Fruit fly (Drosophila melanogaster) whole organism, embryonic: ENCODE data around the gene CG31826.

ENCODE experiments used
- Ada2b ChIP-seq: fragments of 200-800 bp; sonication (Bioruptor generic); IDR thresholded peaks from 2 replicates; pipeline ENCODE4 v1.3.6; 2022; ENCODE audit warnings: missing biosample characterization, missing genetic modification characterization
- Adf1 ChIP-seq: fragments of 200-800 bp; sonication (Bioruptor generic); IDR thresholded peaks from 2 replicates; pipeline ENCODE4 v1.3.6; 2022; ENCODE audit warnings: missing biosample characterization, missing genetic modification characterization
- CG11723 ChIP-seq: fragments of 200-800 bp; sonication (Bioruptor generic); optimal IDR thresholded peaks from 2 replicates; lab custom pipeline; 2017; ENCODE audit warnings: missing biosample characterization, mild to moderate bottlenecking, missing genetic modification characterization
- CG12219 ChIP-seq: fragments of 200-800 bp; sonication (Bioruptor generic); optimal IDR thresholded peaks from 3 replicates; lab custom pipeline; 2018; ENCODE audit warnings: missing biosample characterization, mild to moderate bottlenecking, missing genetic modification characterization
- CG12744 ChIP-seq: fragments of 200-800 bp; sonication (Bioruptor generic); optimal IDR thresholded peaks from 2 replicates; lab custom pipeline; 2016; ENCODE audit warnings: missing biosample characterization, missing genetic modification characterization
- CG14014 ChIP-seq: fragments of 200-800 bp; sonication (Bioruptor generic); IDR thresholded peaks from 2 replicates; pipeline ENCODE4 v1.3.6; 2022; ENCODE audit warnings: missing biosample characterization, missing genetic modification characterization
- CG14965 ChIP-seq: fragments of 200-800 bp; sonication (Bioruptor generic); optimal IDR thresholded peaks from 2 replicates; lab custom pipeline; 2016; ENCODE audit warnings: missing biosample characterization, missing genetic modification characterization, borderline replicate concordance
- CG15011 ChIP-seq: fragments of 200-800 bp; sonication (Bioruptor generic); optimal IDR thresholded peaks from 3 replicates; lab custom pipeline; 2018; ENCODE audit warnings: missing biosample characterization, mild to moderate bottlenecking, missing genetic modification characterization
- CG15479 ChIP-seq: fragments of 200-800 bp; sonication (Bioruptor generic); optimal IDR thresholded peaks from 3 replicates; lab custom pipeline; 2019; ENCODE audit warnings: missing biosample characterization, mild to moderate bottlenecking, missing genetic modification characterization, moderate library complexity
- CG17359 ChIP-seq: fragments of 200-800 bp; sonication (Bioruptor generic); optimal IDR thresholded peaks from 3 replicates; lab custom pipeline; 2018; ENCODE audit warnings: missing biosample characterization, mild to moderate bottlenecking, missing genetic modification characterization, moderate library complexity
- CG17829 ChIP-seq: fragments of 200-800 bp; optimal IDR thresholded peaks from 2 replicates; lab custom pipeline; 2019; ENCODE audit warnings: missing biosample characterization, mild to moderate bottlenecking, missing genetic modification characterization, moderate library complexity
- CG18262 ChIP-seq: fragments of 200-800 bp; optimal IDR thresholded peaks from 3 replicates; lab custom pipeline; 2019; ENCODE audit warnings: missing biosample characterization, mild to moderate bottlenecking, missing genetic modification characterization, moderate library complexity
- CG2116 ChIP-seq: fragments of 200-800 bp; sonication (Bioruptor generic); optimal IDR thresholded peaks from 3 replicates; lab custom pipeline; 2018; ENCODE audit warnings: missing biosample characterization, mild to moderate bottlenecking, missing genetic modification characterization
- CG2199 ChIP-seq: fragments of 200-800 bp; sonication (Bioruptor generic); IDR thresholded peaks from 3 replicates; pipeline ENCODE4 v1.3.6; 2022; ENCODE audit warnings: missing biosample characterization, missing genetic modification characterization
- CG31224 ChIP-seq: fragments of 200-800 bp; sonication (Bioruptor generic); IDR thresholded peaks from 2 replicates; pipeline ENCODE4 v1.3.6; 2022; ENCODE audit warnings: missing biosample characterization, missing genetic modification characterization
- CG32772 ChIP-seq: fragments of 200-800 bp; sonication (Bioruptor generic); IDR thresholded peaks from 2 replicates; pipeline ENCODE4 v1.3.6; 2022; ENCODE audit warnings: missing biosample characterization, missing genetic modification characterization
- CG3726 ChIP-seq: fragments of 200-800 bp; sonication (Bioruptor generic); IDR thresholded peaks from 3 replicates; pipeline ENCODE4, ENCODE4 v1.3.6; 2022; ENCODE audit warnings: missing biosample characterization, missing genetic modification characterization
- CG4360 ChIP-seq: fragments of 200-800 bp; sonication (Bioruptor generic); IDR thresholded peaks from 2 replicates; pipeline ENCODE4 v1.3.6; 2022; ENCODE audit warnings: missing biosample characterization, missing genetic modification characterization
- CG43689 ChIP-seq: fragments of 200-800 bp; sonication (Bioruptor generic); IDR thresholded peaks from 2 replicates; pipeline ENCODE4 v1.3.6; 2022; ENCODE audit warnings: missing biosample characterization, missing genetic modification characterization
- CG6175 ChIP-seq: fragments of 200-800 bp; sonication (Bioruptor generic); IDR thresholded peaks from 3 replicates; pipeline ENCODE4 v1.3.6; 2022; ENCODE audit warnings: missing biosample characterization, missing genetic modification characterization
- Dfd ChIP-seq, 2 experiments: fragments of >200 bp; optimal IDR thresholded peaks; 2 replicates each; lab custom pipeline; 2017; ENCODE audit warnings: missing biosample characterization in 2 of 2, missing genetic modification characterization in 2 of 2
- E2f2 ChIP-seq: fragments of 200-800 bp; sonication (Bioruptor generic); IDR thresholded peaks from 2 replicates; pipeline ENCODE4 v1.3.6; 2022; ENCODE audit warnings: missing biosample characterization, missing genetic modification characterization
- Eip74EF ChIP-seq, 2 experiments: fragments of 200-800 bp in 1 of 2; fragments of >200 bp in 1 of 2; sonication (Bioruptor generic) in 1 of 2; optimal IDR thresholded peaks; 2 replicates each; lab custom pipeline; 2017 to 2019; ENCODE audit warnings: missing biosample characterization in 2 of 2, missing genetic modification characterization in 2 of 2, mild to moderate bottlenecking in 1 of 2, moderate library complexity in 1 of 2
- Gsc ChIP-seq: fragments of 200-800 bp; sonication (Bioruptor generic); IDR thresholded peaks from 2 replicates; pipeline ENCODE4 v1.3.6; 2022; ENCODE audit warnings: missing biosample characterization, missing genetic modification characterization
- H15 ChIP-seq: fragments of 200-800 bp; sonication (Bioruptor generic); IDR thresholded peaks from 3 replicates; pipeline ENCODE4 v1.3.6; 2022; ENCODE audit warnings: missing biosample characterization, missing genetic modification characterization
- Lim3 ChIP-seq: fragments of 200-800 bp; sonication (Bioruptor generic); IDR thresholded peaks from 2 replicates; pipeline ENCODE4 v1.3.6; 2022; ENCODE audit warnings: missing biosample characterization, missing genetic modification characterization
- Nf-YC ChIP-seq: fragments of 200-800 bp; optimal IDR thresholded peaks from 3 replicates; lab custom pipeline; 2019; ENCODE audit warnings: missing biosample characterization, mild to moderate bottlenecking, missing genetic modification characterization, moderate library complexity
- Oaz ChIP-seq: fragments of 200-800 bp; sonication (Bioruptor generic); IDR thresholded peaks from 2 replicates; pipeline ENCODE4 v1.3.6; 2022; ENCODE audit warnings: missing biosample characterization, missing genetic modification characterization
- Ravus ChIP-seq: fragments of 200-800 bp; sonication (Bioruptor generic); IDR thresholded peaks from 2 replicates; pipeline ENCODE4 v1.3.6; 2022; ENCODE audit warnings: missing biosample characterization, missing genetic modification characterization
- Scr ChIP-seq: fragments of 200-800 bp; sonication (Bioruptor generic); IDR thresholded peaks from 2 replicates; pipeline ENCODE4 v1.3.6; 2022; ENCODE audit warnings: missing biosample characterization, missing genetic modification characterization; ENCODE audit not compliant: partially characterized antibody
- Xbp1 ChIP-seq: fragments of 200-800 bp; sonication (Bioruptor generic); optimal IDR thresholded peaks from 3 replicates; lab custom pipeline; 2016; ENCODE audit warnings: missing biosample characterization, mild to moderate bottlenecking, missing genetic modification characterization
- chm ChIP-seq: fragments of 200-800 bp; sonication (Bioruptor generic); IDR thresholded peaks from 2 replicates; pipeline ENCODE4 v1.3.6; 2022; ENCODE audit warnings: missing biosample characterization, missing genetic modification characterization
- dati ChIP-seq: fragments of 200-800 bp; sonication (Bioruptor generic); IDR thresholded peaks from 2 replicates; pipeline ENCODE4 v1.3.6; 2022; ENCODE audit warnings: missing biosample characterization, missing genetic modification characterization
- dm ChIP-seq: fragments of 200-800 bp; sonication (Bioruptor generic); optimal IDR thresholded peaks from 3 replicates; lab custom pipeline; 2016; ENCODE audit warnings: missing biosample characterization, missing genetic modification characterization
- en ChIP-seq: fragments of 200-800 bp; sonication (Bioruptor generic); optimal IDR thresholded peaks from 2 replicates; lab custom pipeline; 2016; ENCODE audit warnings: missing biosample characterization, missing genetic modification characterization
- eyg ChIP-seq: fragments of 200-800 bp; sonication (Bioruptor generic); optimal IDR thresholded peaks from 3 replicates; lab custom pipeline; 2016; ENCODE audit warnings: missing biosample characterization, missing genetic modification characterization
- gce ChIP-seq: fragments of 200-800 bp; sonication (Bioruptor generic); IDR thresholded peaks from 3 replicates; pipeline ENCODE4 v1.3.6; 2022; ENCODE audit warnings: missing biosample characterization, missing genetic modification characterization
- gcm2 ChIP-seq: fragments of 200-800 bp; sonication (Bioruptor generic); optimal IDR thresholded peaks from 2 replicates; lab custom pipeline; 2016; ENCODE audit warnings: missing biosample characterization, missing genetic modification characterization
- grau ChIP-seq: fragments of 200-800 bp; optimal IDR thresholded peaks from 3 replicates; lab custom pipeline; 2019; ENCODE audit warnings: missing biosample characterization, mild to moderate bottlenecking, missing genetic modification characterization, moderate library complexity
- ind ChIP-seq: fragments of 200-800 bp; sonication (Bioruptor generic); optimal IDR thresholded peaks from 3 replicates; lab custom pipeline; 2016; ENCODE audit warnings: missing biosample characterization, missing genetic modification characterization
- lola ChIP-seq, 3 experiments: fragments of >200 bp in 2 of 3; fragments of 200-800 bp in 1 of 3; sonication (Bioruptor generic) in 1 of 3; optimal IDR thresholded peaks; 2 replicates each; lab custom pipeline; 2017 to 2019; ENCODE audit warnings: missing biosample characterization in 3 of 3, missing genetic modification characterization in 3 of 3, mild to moderate bottlenecking in 1 of 3, moderate library complexity in 1 of 3
- lov ChIP-seq, 2 experiments: fragments of 200-800 bp in 1 of 2; fragments of >200 bp in 1 of 2; sonication (Bioruptor generic) in 1 of 2; IDR thresholded peaks in 1 of 2; optimal IDR thresholded peaks in 1 of 2; 2 replicates in 1 of 2; 3 replicates in 1 of 2; pipeline versions ENCODE4 v1.3.6 to Lab custom; 2017 to 2022; ENCODE audit warnings: missing biosample characterization in 1 of 2, missing genetic modification characterization in 1 of 2
- maf-S ChIP-seq: fragments of 200-800 bp; sonication (Bioruptor generic); optimal IDR thresholded peaks from 2 replicates; lab custom pipeline; 2016; ENCODE audit warnings: missing biosample characterization, missing genetic modification characterization
- mam ChIP-seq: fragments of 200-800 bp; sonication (Bioruptor generic); optimal IDR thresholded peaks from 3 replicates; lab custom pipeline; 2016; ENCODE audit warnings: missing biosample characterization, missing genetic modification characterization
- mirr ChIP-seq: fragments of 200-800 bp; sonication (Bioruptor generic); optimal IDR thresholded peaks from 3 replicates; lab custom pipeline; 2018; ENCODE audit warnings: missing biosample characterization, mild to moderate bottlenecking, missing genetic modification characterization
- mld ChIP-seq: fragments of 200-800 bp; sonication (Bioruptor generic); IDR thresholded peaks from 3 replicates; pipeline ENCODE4 v1.3.6; 2022; ENCODE audit warnings: missing biosample characterization, missing genetic modification characterization; ENCODE audit not compliant: partially characterized antibody
- salm ChIP-seq: fragments of 200-800 bp; sonication (Bioruptor generic); optimal IDR thresholded peaks from 2 replicates; lab custom pipeline; 2018; ENCODE audit warnings: missing biosample characterization, mild to moderate bottlenecking, missing genetic modification characterization
- usp ChIP-seq: fragments of >200 bp; optimal IDR thresholded peaks from 2 replicates; lab custom pipeline; 2017; ENCODE audit warnings: missing biosample characterization, missing genetic modification characterization
- yki ChIP-seq: fragments of >200 bp; optimal IDR thresholded peaks from 3 replicates; lab custom pipeline; 2018
- zen2 ChIP-seq: fragments of 200-800 bp; sonication (Bioruptor generic); IDR thresholded peaks from 3 replicates; pipeline ENCODE4 v1.3.6; 2022; ENCODE audit warnings: missing biosample characterization, missing genetic modification characterization; ENCODE audit not compliant: partially characterized antibody

The CG31826 gene

DNA sequence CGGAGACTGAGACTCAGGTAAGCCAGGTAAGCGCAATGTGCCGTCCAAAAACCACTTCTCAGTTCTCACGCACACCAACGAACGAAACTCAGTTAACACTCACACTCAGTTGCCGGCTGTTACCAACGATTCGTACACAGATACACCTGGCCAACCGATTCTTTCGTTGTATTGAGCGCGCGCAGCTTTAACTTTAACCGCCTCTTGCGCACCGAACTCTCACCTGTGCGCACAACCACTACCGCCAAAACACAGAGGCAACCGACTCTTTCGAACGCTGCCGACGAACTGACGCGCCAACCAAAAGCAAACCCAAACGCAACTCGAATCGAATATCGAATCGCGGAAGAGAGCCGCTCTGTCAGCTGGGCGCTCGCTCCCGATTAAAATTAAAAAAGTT lies 10.4 kb downstream of the CG31826 start, which contains the start of gene Gli (continued):
- TF ChIP-seq CG17829 (tag; lab: Kevin White, UChicago) = peak; percentile 41
- 0 out of 3 replicates have a peak, but pooled peaks have one; percentile 53 for TF ChIP-seq gce (GFP tag; lab: Robert Waterston, UW)
- peak; percentile 62 for TF ChIP-seq Nf-YC
- TF ChIP-seq salm = no peak
- peak; percentile 46 for TF ChIP-seq E2f2 (GFP tag; lab: Robert Waterston, UW)
- peak; percentile 71 for TF ChIP-seq chm (GFP tag; lab: Robert Waterston, UW)
- TF ChIP-seq eyg (GFP tag; lab: Kevin White, UChicago) = no peak
- no peak for TF ChIP-seq dm
- no peak for TF ChIP-seq CG43689 (GFP tag; lab: Robert Waterston, UW)
- no peak for TF ChIP-seq Lim3 (GFP tag; lab: Robert Waterston, UW)
- no peak for TF ChIP-seq usp
- no peak for TF ChIP-seq Gsc
- TF ChIP-seq CG15011 (GFP tag; lab: Kevin White, UChicago) = no peak
- no peak for TF ChIP-seq CG12219 (GFP tag; lab: Kevin White, UChicago)
- TF ChIP-seq Eip74EF (GFP tag; optimal IDR thresholded peaks at IDR 0.05; lab: Kevin White, UChicago) = peak in 1 of 2 experiments; percentile 48
- peak; percentile 12; the same call in 1 of the 2 replicates for TF ChIP-seq Oaz
- peak; percentile 13 for TF ChIP-seq grau (tag; lab: Kevin White, UChicago)
- no peak for TF ChIP-seq CG18262 (tag; lab: Kevin White, UChicago)
- no peak for TF ChIP-seq Dfd (GFP tag; optimal IDR thresholded peaks at IDR 0.05; lab: Kevin White, UChicago)
- no peak for TF ChIP-seq H15
- no peak for TF ChIP-seq mam (GFP tag; lab: Kevin White, UChicago)
- TF ChIP-seq CG31224 (GFP tag; lab: Robert Waterston, UW) = no peak
- no peak; the same call in 2 of the 3 replicates for TF ChIP-seq CG3726 (GFP tag; lab: Robert Waterston, UW)
- TF ChIP-seq CG6175 (GFP tag; lab: Robert Waterston, UW) = peak; percentile 35; the same call in 1 of the 3 replicates
- no peak for TF ChIP-seq en (GFP tag; lab: Kevin White, UChicago)
- TF ChIP-seq CG17359 (tag; lab: Kevin White, UChicago) = peak; percentile 29
- TF ChIP-seq CG2199 = peak; percentile 31; the same call in 1 of the 3 replicates
- no peak for TF ChIP-seq Xbp1 (GFP tag; lab: Kevin White, UChicago)
- no peak for TF ChIP-seq maf-S (GFP tag; lab: Kevin White, UChicago)
- TF ChIP-seq CG14965 (GFP tag; lab: Kevin White, UChicago) = no peak
- TF ChIP-seq CG12744 (GFP tag; lab: Kevin White, UChicago) = no peak
- peak; percentile 48; the same call in 1 of the 2 replicates for TF ChIP-seq Scr (GFP tag; lab: Robert Waterston, UW)
- no peak for TF ChIP-seq CG11723 (GFP tag; lab: Kevin White, UChicago)
- no peak for TF ChIP-seq CG15479 (GFP tag; lab: Kevin White, UChicago)
- TF ChIP-seq mirr (GFP tag; lab: Kevin White, UChicago) = peak; percentile 46
- TF ChIP-seq ind (GFP tag; lab: Kevin White, UChicago) = no peak
- no peak for TF ChIP-seq yki (lab: Kevin White, UChicago)
- no peak for TF ChIP-seq lov (optimal IDR thresholded peaks at IDR 0.05; lab: Kevin White, UChicago)
- no peak for TF ChIP-seq lov (GFP tag; IDR thresholded peaks at IDR 0.05; lab: Robert Waterston, UW)
- TF ChIP-seq lola (GFP tag; optimal IDR thresholded peaks at IDR 0.05; lab: Kevin White, UChicago) = no peak
- no peak; the same call in 2 of the 3 replicates for TF ChIP-seq mld (GFP tag; lab: Robert Waterston, UW)
- 0 out of 2 replicates have a peak, but pooled peaks have one; percentile 12 for TF ChIP-seq CG14014 (GFP tag; lab: Robert Waterston, UW)
- no peak for TF ChIP-seq CG4360 (GFP tag; lab: Robert Waterston, UW)
- TF ChIP-seq Ada2b (GFP tag; lab: Robert Waterston, UW) = no peak
- TF ChIP-seq CG32772 (GFP tag; lab: Robert Waterston, UW) = no peak
- TF ChIP-seq gcm2 = no peak
- no peak for TF ChIP-seq CG2116 (GFP tag; lab: Kevin White, UChicago)
- TF ChIP-seq zen2 (GFP tag; lab: Robert Waterston, UW) = 0 out of 3 replicates have a peak, but pooled peaks have one; percentile 36
- TF ChIP-seq Ravus = no peak
- no peak for TF ChIP-seq dati (GFP tag; lab: Robert Waterston, UW)
- peak; percentile 77 for TF ChIP-seq Adf1
